Worm (Caenorhabditis elegans): ENCODE data around the gene atrn-1.

Gene atrn-1

ce11 chrX:14746948-14747347, 35.6 kb downstream of the atrn-1 start, which contains the start of gene C05G5.2:
TSS of gene C05G5.2 (plus strand) at chrX:14747303.
- TF ChIP-seq hlh-12 (tag; optimal IDR thresholded peaks at IDR 0.05), result no peak
- TF ChIP-seq sdz-38 (tag; optimal IDR thresholded peaks at IDR 0.05), result no peak
- no peak for TF ChIP-seq nfya-2 (GFP tag; IDR thresholded peaks at IDR 0.05)
- TF ChIP-seq C17E4.6 (GFP tag; IDR thresholded peaks at IDR 0.05), result no peak
- TF ChIP-seq atf-7 (tag; optimal IDR thresholded peaks at IDR 0.05), result peak; percentile 30
- TF ChIP-seq ztf-6 (GFP tag; IDR thresholded peaks at IDR 0.05), result no peak
- no peak; the same call in 1 of the 2 replicates for TF ChIP-seq B0336.3 (GFP tag; IDR thresholded peaks at IDR 0.05)
- TF ChIP-seq madf-6 (GFP tag; IDR thresholded peaks at IDR 0.05), result no peak
- TF ChIP-seq efl-1 (GFP tag; optimal IDR thresholded peaks at IDR 0.05), result peak; percentile 1
- no peak; the same call in 1 of the 2 replicates for TF ChIP-seq C06A6.2 (GFP tag; conservative IDR thresholded peaks at IDR 0.05)
- no peak for TF ChIP-seq snpc-3.4 (tag; optimal IDR thresholded peaks at IDR 0.05)
- TF ChIP-seq attf-3 (GFP tag; conservative IDR thresholded peaks at IDR 0.05), result no peak
- TF ChIP-seq Y67H2A.10 (GFP tag; conservative IDR thresholded peaks at IDR 0.05), result no peak
- no peak for TF ChIP-seq ztf-3 (GFP tag; optimal IDR thresholded peaks at IDR 0.05)
- no peak for TF ChIP-seq Y79H2A.3 (GFP tag; conservative IDR thresholded peaks at IDR 0.05)
- TF ChIP-seq ztf-25 (GFP tag; IDR thresholded peaks at IDR 0.05), result no peak
- TF ChIP-seq ekl-4 (GFP tag; IDR thresholded peaks at IDR 0.05), result no peak
- TF ChIP-seq lsy-27 (tag; optimal IDR thresholded peaks at IDR 0.05; ENCODE audit: borderline replicate concordance, insufficient read depth), result no peak
- TF ChIP-seq lin-26 (GFP tag; IDR thresholded peaks at IDR 0.05), result no peak
- TF ChIP-seq tlf-1 (GFP tag; optimal IDR thresholded peaks at IDR 0.05), result peak; percentile 26
- TF ChIP-seq F52B5.7 (tag; optimal IDR thresholded peaks at IDR 0.05), result no peak
- peak; percentile 66 to 75 for TF ChIP-seq let-607 (tag; optimal IDR thresholded peaks at IDR 0.05)
- TF ChIP-seq F22D6.2 (tag; optimal IDR thresholded peaks at IDR 0.05), result peak; percentile 15
- peak; percentile 96 for TF ChIP-seq ztf-18 (tag; optimal IDR thresholded peaks at IDR 0.05)
- TF ChIP-seq nhr-90 (tag; optimal IDR thresholded peaks at IDR 0.05), result peak; percentile 50
- TF ChIP-seq ztf-22 (GFP tag; optimal IDR thresholded peaks at IDR 0.05), result peak; percentile 10
- TF ChIP-seq dpff-1 (tag; optimal IDR thresholded peaks at IDR 0.05), result no peak
- TF ChIP-seq ceh-79 (tag; optimal IDR thresholded peaks at IDR 0.05), result no peak
- TF ChIP-seq K12H6.12 (tag; optimal IDR thresholded peaks at IDR 0.05), result peak; percentile 84
- no peak for TF ChIP-seq hrde-1 (tag; optimal IDR thresholded peaks at IDR 0.05; ENCODE audit: borderline replicate concordance)
- no peak for TF ChIP-seq ets-4 (GFP tag; optimal IDR thresholded peaks at IDR 0.05)
- TF ChIP-seq nhr-179 (tag; optimal IDR thresholded peaks at IDR 0.05), result no peak
- no peak for TF ChIP-seq snpc-1.3 (tag; optimal IDR thresholded peaks at IDR 0.05; ENCODE audit: insufficient read depth)
- TF ChIP-seq gei-17 (GFP tag; optimal IDR thresholded peaks at IDR 0.05), result peak; percentile 41
- TF ChIP-seq Y53G8AR.9 (GFP tag; conservative IDR thresholded peaks at IDR 0.05), result peak; percentile 41; the same call in 1 of the 2 replicates
- no peak for TF ChIP-seq xnd-1 (tag; optimal IDR thresholded peaks at IDR 0.05)
- no peak for TF ChIP-seq sptf-2 (GFP tag; optimal IDR thresholded peaks at IDR 0.05)
- no peak for TF ChIP-seq bed-2 (GFP tag; IDR thresholded peaks at IDR 0.05)
- TF ChIP-seq chd-7 (tag; optimal IDR thresholded peaks at IDR 0.05), result no peak
- TF ChIP-seq pbrm-1 (GFP tag; IDR thresholded peaks at IDR 0.05), result 0 out of 2 replicates have a peak, but pooled peaks have one; percentile 40
- peak; percentile 62 for TF ChIP-seq tbp1 (GFP tag; optimal IDR thresholded peaks at IDR 0.05)
- no peak for TF ChIP-seq hlh-26 (GFP tag; conservative IDR thresholded peaks at IDR 0.05)
- TF ChIP-seq hmg-1.2 (GFP tag; IDR thresholded peaks at IDR 0.05), result peak; percentile 56; the same call in 1 of the 2 replicates
- TF ChIP-seq zfh-2 (GFP tag; conservative IDR thresholded peaks at IDR 0.05), result peak; percentile 98
- 0 out of 2 replicates have a peak, but pooled peaks have one; percentile 18 for TF ChIP-seq let-526 (GFP tag; IDR thresholded peaks at IDR 0.05)
- TF ChIP-seq D2030.7 (GFP tag; IDR thresholded peaks at IDR 0.05), result no peak
- TF ChIP-seq F57A8.1 (GFP tag; optimal IDR thresholded peaks at IDR 0.05), result peak; percentile 4
- TF ChIP-seq ceh-27 (GFP tag; optimal IDR thresholded peaks at IDR 0.05), result peak; percentile 92

Measured in whole organism, young adult.